Worm (Caenorhabditis elegans): ENCODE measurements around the gene F56D6.12.

DNA sequence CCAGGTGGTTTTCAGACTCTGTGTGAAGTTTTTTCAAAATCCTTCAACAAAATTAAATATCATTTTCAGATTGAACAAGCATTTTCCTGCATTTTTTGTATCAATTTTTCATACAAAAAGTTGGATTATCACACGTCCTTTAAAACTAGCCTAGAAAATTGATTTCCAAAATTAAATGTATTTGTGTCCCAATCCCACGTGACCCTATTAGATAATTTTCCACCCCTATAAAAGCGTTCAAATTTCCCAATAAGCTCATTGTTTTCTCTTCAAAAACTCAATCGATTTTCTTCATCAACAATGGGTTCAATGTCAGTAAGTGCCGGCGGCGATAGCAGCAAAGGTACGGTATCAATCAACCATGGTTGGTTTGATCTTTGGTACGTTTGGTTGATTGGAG is 6.5 kb downstream of the F56D6.12 start, which contains the start of gene F56D6.19:
- TF ChIP-seq ceh-45 (GFP tag; IDR thresholded peaks at IDR 0.05) (no peak), dve-1 (tag; optimal IDR thresholded peaks at IDR 0.05) (no peak), fkh-6 (tag; optimal IDR thresholded peaks at IDR 0.05) (no peak), F13H6.1 (tag; optimal IDR thresholded peaks at IDR 0.05) (no peak), ceh-22 (tag; optimal IDR thresholded peaks at IDR 0.05) (no peak), unc-55 (GFP tag; optimal IDR thresholded peaks at IDR 0.05) (no peak), ceh-9 (tag; optimal IDR thresholded peaks at IDR 0.05) (no peak), ama-1 (optimal IDR thresholded peaks at IDR 0.05) (no peak), ceh-31 (tag; optimal IDR thresholded peaks at IDR 0.05) (no peak), elt-2 (tag; optimal IDR thresholded peaks at IDR 0.05) (no peak)

Data from whole organism, late embryonic.